Worm (Caenorhabditis elegans) whole organism, L1 larva: Measurements from ENCODE around the gene rab-6.1.

Experiments used
- ama-1 ChIP-seq: fragments of 150-350 bp; optimal IDR thresholded peaks from 2 replicates; lab custom pipeline; 2014
- ceh-82 ChIP-seq, 3 experiments: fragments of 150-350 bp in 1 of 3; sonication (generic microtip) in 2 of 3; optimal IDR thresholded peaks; 2 replicates each; lab custom pipeline; 2014 to 2017; ENCODE audit warnings: missing biosample characterization in 3 of 3, missing genetic modification characterization in 3 of 3
- elt-3 ChIP-seq, 6 experiments: fragments of 150-350 bp in 1 of 6; sonication (generic microtip); optimal IDR thresholded peaks; 2 replicates each; lab custom pipeline; 2017 to 2018; ENCODE audit warnings: missing biosample characterization in 6 of 6, missing genetic modification characterization in 6 of 6, inconsistent platforms in 1 of 6
- fkh-10 ChIP-seq: sonication (generic microtip); optimal IDR thresholded peaks from 2 replicates; lab custom pipeline; 2017; ENCODE audit warnings: missing biosample characterization, missing genetic modification reagents, missing genetic modification characterization
- lin-35 ChIP-seq, 2 experiments: fragments of 150-350 bp; optimal IDR thresholded peaks; 2 replicates each; lab custom pipeline; 2014; ENCODE audit warnings: missing biosample characterization in 2 of 2, missing genetic modification characterization in 2 of 2, missing genetic modification reagents in 2 of 2
- mdl-1 ChIP-seq, 2 experiments: fragments of 150-350 bp; optimal IDR thresholded peaks; 2 replicates each; lab custom pipeline; 2014 to 2017; ENCODE audit warnings: missing biosample characterization in 2 of 2, missing genetic modification characterization in 2 of 2, inconsistent platforms in 1 of 2
- nhr-28 ChIP-seq: fragments of 150-350 bp; optimal IDR thresholded peaks from 2 replicates; lab custom pipeline; 2014; ENCODE audit warnings: missing biosample characterization, missing genetic modification characterization
- nhr-76 ChIP-seq: sonication (generic microtip); optimal IDR thresholded peaks from 2 replicates; lab custom pipeline; 2017; ENCODE audit warnings: missing biosample characterization, missing genetic modification characterization
- nhr-77 ChIP-seq: fragments of 150-350 bp; optimal IDR thresholded peaks from 2 replicates; lab custom pipeline; 2014; ENCODE audit warnings: missing biosample characterization, missing genetic modification characterization
- pqm-1 ChIP-seq: sonication (generic microtip); optimal IDR thresholded peaks from 3 replicates; lab custom pipeline; 2017; ENCODE audit warnings: missing biosample characterization, missing genetic modification characterization
- skn-1 ChIP-seq: fragments of 150-350 bp; optimal IDR thresholded peaks from 2 replicates; lab custom pipeline; 2014; ENCODE audit warnings: missing biosample characterization, missing genetic modification characterization
- snpc-4 ChIP-seq: fragments of 150-350 bp; optimal IDR thresholded peaks from 2 replicates; lab custom pipeline; 2014; ENCODE audit warnings: missing biosample characterization, missing genetic modification characterization
- zag-1 ChIP-seq: fragments of 150-350 bp; optimal IDR thresholded peaks from 2 replicates; lab custom pipeline; 2014; ENCODE audit warnings: missing biosample characterization, missing genetic modification characterization

ce11 chrIII:9030818-9031217, 25.1 kb upstream of the rab-6.1 start:
- TF ChIP-seq pqm-1 (tag; lab: Kevin White, UChicago) = no peak
- no peak for TF ChIP-seq zag-1
- no peak for TF ChIP-seq ama-1 (lab: Kevin White, UChicago)
- no peak for TF ChIP-seq nhr-76 (tag; lab: Kevin White, UChicago)
- TF ChIP-seq nhr-28 (tag; lab: Kevin White, UChicago) = no peak
- no peak for TF ChIP-seq fkh-10 (GFP tag; lab: Kevin White, UChicago)
- no peak for TF ChIP-seq skn-1 (tag; lab: Kevin White, UChicago)
- TF ChIP-seq ceh-82 (tag; optimal IDR thresholded peaks at IDR 0.05; lab: Kevin White, UChicago) = no peak
- TF ChIP-seq elt-3 (tag; optimal IDR thresholded peaks at IDR 0.05; lab: Kevin White, UChicago) = no peak
- no peak for TF ChIP-seq mdl-1 (tag; optimal IDR thresholded peaks at IDR 0.05; lab: Kevin White, UChicago)
- no peak for TF ChIP-seq snpc-4 (tag; lab: Kevin White, UChicago)
- no peak for TF ChIP-seq lin-35 (GFP tag; optimal IDR thresholded peaks at IDR 0.05; lab: Kevin White, UChicago)
- no peak for TF ChIP-seq nhr-77
